Worm (Caenorhabditis elegans) whole organism, midembryonic: ENCODE results near the gene F46H5.4.
A peak's percentile ranks its signal among the peaks of the same experiment; 100 is the strongest.

Experiments used
- T22C8.4 ChIP-seq: fragments of 200-800 bp; sonication (Bioruptor generic); IDR thresholded peaks from 2 replicates; pipeline ENCODE4 v1.3.6; 2022; ENCODE audit warnings: missing genetic modification characterization, missing compliant biosample characterization
- cog-1 ChIP-seq: sonication (generic microtip); optimal IDR thresholded peaks from 2 replicates; lab custom pipeline; 2016; ENCODE audit warnings: missing genetic modification characterization, missing compliant biosample characterization
- flt-1 ChIP-seq: fragments of 200-800 bp; sonication (Bioruptor generic); IDR thresholded peaks from 2 replicates; pipeline ENCODE4 v1.3.6; 2022; ENCODE audit warnings: missing genetic modification characterization, missing compliant biosample characterization
- klf-2 ChIP-seq: fragments of 200-800 bp; sonication (Bioruptor generic); conservative IDR thresholded peaks from 2 replicates; pipeline ENCODE4 v1.3.6; 2022; ENCODE audit warnings: missing genetic modification reagents, missing genetic modification characterization, missing compliant biosample characterization
- med-1 ChIP-seq: sonication (generic microtip); optimal IDR thresholded peaks from 2 replicates; lab custom pipeline; 2017; ENCODE audit warnings: missing genetic modification characterization, mild to moderate bottlenecking, missing compliant biosample characterization, antibody characterized with exemption, missing genetic modification reagents; ENCODE audit not compliant: insufficient read depth
- ref-1 ChIP-seq: fragments of 200-800 bp; sonication (Bioruptor generic); conservative IDR thresholded peaks from 2 replicates; pipeline ENCODE4 v1.3.6; 2022; ENCODE audit warnings: missing genetic modification reagents, missing genetic modification characterization, missing compliant biosample characterization
- tab-1 ChIP-seq: fragments of 200-800 bp; sonication (Bioruptor generic); IDR thresholded peaks from 2 replicates; pipeline ENCODE4 v1.3.6; 2022; ENCODE audit warnings: missing genetic modification characterization, missing compliant biosample characterization
- ztf-23 ChIP-seq: fragments of 200-800 bp; sonication (Bioruptor generic); IDR thresholded peaks from 2 replicates; pipeline ENCODE4 v1.3.6; 2022; ENCODE audit warnings: missing genetic modification reagents, missing genetic modification characterization, missing compliant biosample characterization
- ztf-29 ChIP-seq: fragments of 200-800 bp; sonication (Bioruptor generic); IDR thresholded peaks from 2 replicates; pipeline ENCODE4 v1.3.6; 2022; ENCODE audit warnings: missing genetic modification reagents, missing genetic modification characterization, missing compliant biosample characterization

Gene F46H5.4

DNA sequence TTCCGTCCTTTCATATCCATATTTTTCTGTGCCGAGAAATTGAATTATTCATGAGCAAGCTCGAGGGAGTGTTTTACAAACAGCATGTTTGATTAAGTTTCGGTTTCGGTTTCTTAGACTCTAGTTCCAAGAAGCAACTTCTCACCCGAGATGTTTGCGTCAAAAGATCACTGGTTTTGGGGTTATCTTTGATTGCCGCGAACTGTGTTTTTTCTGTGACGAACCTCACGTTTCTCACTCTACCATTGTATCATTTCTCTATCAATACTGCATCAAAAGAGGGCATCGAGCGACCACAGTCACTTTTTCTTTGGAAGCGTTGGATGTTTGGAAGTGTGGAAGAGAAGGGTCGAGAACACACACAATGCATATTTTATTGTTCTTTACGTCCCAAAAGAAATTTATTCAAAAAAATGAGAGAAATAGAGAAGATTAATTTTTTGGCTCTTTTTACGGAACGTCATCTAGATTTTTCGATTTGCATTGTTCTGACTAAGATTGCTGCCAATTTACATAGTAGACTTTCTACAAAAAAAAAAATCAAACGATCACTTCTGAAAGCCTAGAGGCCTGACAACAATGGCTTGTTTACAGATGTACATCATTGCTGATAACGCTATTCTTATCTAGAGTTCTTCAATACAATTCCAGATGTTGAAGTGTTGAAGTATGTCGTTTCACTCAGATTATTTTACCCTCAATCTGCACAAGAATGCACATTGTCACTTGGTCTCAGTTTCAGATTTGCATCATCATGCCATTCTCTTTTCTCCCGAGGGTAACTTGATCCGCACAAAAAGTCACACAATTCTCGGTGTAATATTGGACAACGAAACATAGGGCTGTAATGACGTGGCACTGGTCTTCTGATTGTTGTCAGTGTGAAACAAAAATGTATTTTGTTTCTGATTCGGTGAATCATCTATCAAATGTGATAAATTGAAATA, 21.0 kb downstream of the F46H5.4 start:
- TF ChIP-seq ztf-29 (GFP tag; lab: Robert Waterston, UW) (no peak), klf-2 (GFP tag; lab: Robert Waterston, UW) (no peak), T22C8.4 (GFP tag; lab: Robert Waterston, UW) (no peak), ztf-23 (GFP tag; lab: Robert Waterston, UW) (no peak), cog-1 (tag; lab: Kevin White, UChicago) (no peak), ref-1 (GFP tag; lab: Robert Waterston, UW) (no peak), med-1 (GFP tag; lab: Kevin White, UChicago) (no peak), flt-1 (GFP tag; lab: Robert Waterston, UW) (no peak), tab-1 (no peak)

DNA sequence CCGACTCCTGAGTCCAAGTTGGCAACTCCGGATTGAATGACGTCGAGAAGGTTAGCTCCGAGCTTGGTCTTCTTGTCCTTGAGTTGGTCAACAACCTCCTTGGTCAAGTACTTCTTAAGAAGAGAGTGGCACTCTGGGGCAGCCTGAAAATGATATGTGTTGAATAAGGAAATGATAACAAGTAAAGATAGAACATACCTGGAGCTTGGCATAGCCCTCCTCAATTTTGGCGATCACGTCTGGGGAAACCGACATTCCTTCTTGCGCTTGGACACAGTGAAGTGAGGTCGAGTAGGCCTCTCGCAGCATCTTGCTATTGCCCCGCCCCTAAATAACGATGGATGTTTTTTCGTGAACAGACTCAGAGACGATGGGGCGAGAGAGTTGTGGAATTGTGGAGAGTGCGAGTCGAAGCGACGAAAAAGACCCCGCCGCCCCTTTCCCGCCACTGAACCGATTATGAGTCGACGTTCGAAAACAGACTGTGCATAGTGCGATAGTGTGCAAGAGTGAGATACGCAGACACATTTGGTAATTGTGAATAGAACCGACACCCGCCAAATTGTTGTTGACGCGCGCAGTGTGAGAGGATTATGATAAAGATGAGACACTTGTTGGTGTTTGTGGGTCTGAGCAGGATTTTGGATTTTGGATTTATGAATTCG, 22.1 kb downstream of the F46H5.4 start:
- TF ChIP-seq cog-1 (tag; lab: Kevin White, UChicago): peak; percentile 86
- TF ChIP-seq klf-2 (GFP tag; lab: Robert Waterston, UW): no peak
- no peak for TF ChIP-seq ztf-23 (GFP tag; lab: Robert Waterston, UW)

DNA sequence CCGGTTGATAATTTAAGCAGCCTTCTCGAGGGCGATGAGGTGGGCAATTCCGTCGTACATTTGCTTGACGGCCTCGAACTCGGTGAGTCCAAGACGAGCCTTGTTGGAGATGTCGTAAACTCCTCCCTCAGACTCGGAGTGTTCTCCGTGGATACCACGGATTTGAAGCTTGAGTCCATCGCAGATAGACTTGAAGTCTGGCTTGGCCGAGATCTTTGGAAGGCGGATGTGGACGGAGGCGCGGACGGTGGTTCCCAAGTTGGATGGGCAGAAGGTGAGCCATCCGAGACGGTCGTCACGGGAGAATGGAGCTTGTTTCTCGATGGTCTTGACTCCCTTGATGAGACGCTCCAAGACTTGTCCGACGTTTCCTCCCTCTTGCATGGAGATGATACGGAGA, 23.5 kb downstream of the F46H5.4 start:
- TF ChIP-seq T22C8.4 (GFP tag; lab: Robert Waterston, UW): no peak
- no peak for TF ChIP-seq tab-1
- no peak for TF ChIP-seq ref-1 (GFP tag; lab: Robert Waterston, UW)
- no peak for TF ChIP-seq ztf-29 (GFP tag; lab: Robert Waterston, UW)
- no peak for TF ChIP-seq med-1 (GFP tag; lab: Kevin White, UChicago)
- TF ChIP-seq flt-1 (GFP tag; lab: Robert Waterston, UW): 0 out of 2 replicates have a peak, but pooled peaks have one; percentile 23

DNA sequence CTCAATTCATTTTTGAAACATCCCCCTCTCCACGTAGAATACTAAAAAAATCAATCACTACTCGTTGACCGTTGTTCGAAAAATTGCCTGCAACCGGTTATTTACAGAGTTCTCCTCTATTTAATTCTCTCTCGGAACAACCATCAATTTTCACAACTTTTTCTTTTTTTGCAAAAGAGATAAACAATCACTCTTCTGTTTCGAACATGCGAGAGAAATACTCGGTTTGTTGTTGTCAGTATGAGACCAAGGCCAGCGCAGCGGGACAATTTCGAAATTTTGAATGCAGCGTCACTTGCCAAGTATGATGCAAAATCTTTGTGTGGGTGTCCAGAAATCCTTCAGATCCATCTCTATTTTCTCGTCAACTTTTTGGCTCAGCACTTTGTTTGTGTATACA, 24.1 kb downstream of the F46H5.4 start:
- no peak for TF ChIP-seq T22C8.4 (GFP tag; lab: Robert Waterston, UW)

DNA sequence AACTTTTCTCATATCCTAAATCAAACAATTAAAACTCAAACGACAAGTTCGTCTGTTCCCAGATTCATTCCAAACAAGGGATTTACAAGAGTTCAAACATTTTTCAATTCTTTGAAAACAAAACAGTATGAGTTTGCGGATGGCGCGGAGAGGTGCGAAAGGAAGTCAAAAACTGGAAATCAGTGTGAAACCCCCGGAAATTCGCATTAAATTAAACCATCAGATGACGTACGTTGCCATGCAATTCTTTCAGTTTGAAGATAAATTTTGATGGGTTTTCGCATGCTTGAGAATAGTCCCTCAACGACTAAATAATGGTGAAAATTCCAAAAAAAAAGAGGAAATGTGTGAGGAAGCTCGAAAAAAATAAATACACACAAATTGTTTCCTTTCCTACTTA, 25.1 kb downstream of the F46H5.4 start:
- TF ChIP-seq T22C8.4 (GFP tag; lab: Robert Waterston, UW) (no peak), cog-1 (tag; lab: Kevin White, UChicago) (no peak), flt-1 (GFP tag; lab: Robert Waterston, UW) (no peak), tab-1 (no peak), klf-2 (GFP tag; lab: Robert Waterston, UW) (no peak), med-1 (GFP tag; lab: Kevin White, UChicago) (no peak), ztf-23 (GFP tag; lab: Robert Waterston, UW) (no peak), ref-1 (GFP tag; lab: Robert Waterston, UW) (no peak), ztf-29 (GFP tag; lab: Robert Waterston, UW) (no peak)

- TF ChIP-seq cog-1 (tag; lab: Kevin White, UChicago) (no peak), T22C8.4 (GFP tag; lab: Robert Waterston, UW) (no peak), med-1 (GFP tag; lab: Kevin White, UChicago) (no peak), flt-1 (GFP tag; lab: Robert Waterston, UW) (no peak)
These were observed 29.4 kb downstream of the F46H5.4 start for ce11 chrX:7225028-7225427.

- TF ChIP-seq flt-1 (GFP tag; lab: Robert Waterston, UW): peak; percentile 56
- TF ChIP-seq cog-1 (tag; lab: Kevin White, UChicago): no peak
These were observed 29.9 kb downstream of the F46H5.4 start for ce11 chrX:7224510-7224909.

- TF ChIP-seq T22C8.4 (GFP tag; lab: Robert Waterston, UW): 0 out of 2 replicates have a peak, but pooled peaks have one; percentile 11
- TF ChIP-seq ztf-29 (GFP tag; lab: Robert Waterston, UW): no peak
These were observed 32.0 kb downstream of the F46H5.4 start for ce11 chrX:7222383-7222782.

ce11 chrX:7220209-7220608, 34.2 kb downstream of the F46H5.4 start:
- TF ChIP-seq cog-1 (tag; lab: Kevin White, UChicago): no peak

DNA sequence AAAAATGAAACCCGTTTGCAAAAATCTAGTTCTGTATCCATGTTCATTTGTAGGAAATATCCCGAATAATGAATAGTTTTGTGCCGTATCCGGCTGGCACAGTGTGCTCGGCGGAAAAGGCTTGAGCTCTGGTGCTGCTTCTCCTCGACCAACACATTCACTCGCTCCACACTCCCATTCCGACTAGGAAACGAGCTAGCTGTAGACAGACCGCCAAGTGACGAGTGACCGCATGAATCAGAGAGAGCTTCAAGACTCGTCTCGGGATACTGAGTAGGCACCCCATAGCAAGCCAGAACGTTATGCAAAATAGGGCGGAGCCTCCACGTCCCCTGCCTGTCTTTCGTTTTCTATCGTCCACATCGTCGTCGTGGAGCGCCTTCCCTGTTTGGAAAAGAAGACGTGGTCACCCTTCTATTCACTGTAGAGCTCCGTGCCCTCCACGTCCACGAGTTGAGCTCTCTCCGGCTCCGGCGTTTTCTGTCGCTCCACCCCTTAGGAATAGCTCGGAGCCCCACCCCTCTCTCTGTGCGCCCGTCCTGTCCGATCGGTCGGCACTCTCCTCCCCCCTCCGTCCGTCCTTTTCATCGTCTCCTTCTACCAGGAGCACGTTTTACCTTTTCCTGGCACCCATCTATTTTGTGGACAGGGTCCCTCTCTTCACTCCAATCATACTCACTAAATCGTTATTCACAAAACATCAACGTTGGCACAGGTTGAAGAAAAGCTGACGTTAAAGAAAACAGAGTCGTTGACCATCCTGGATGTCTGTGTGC, 36.5 kb downstream of the F46H5.4 start, which contains the start of gene syd-9:
TSS of gene syd-9 (plus strand) at position 394 of the 776 bp plus-strand sequence.
- TF ChIP-seq klf-2 (GFP tag; lab: Robert Waterston, UW) (no peak), tab-1 (no peak), ztf-23 (GFP tag; lab: Robert Waterston, UW) (no peak), med-1 (GFP tag; lab: Kevin White, UChicago) (no peak), cog-1 (tag; lab: Kevin White, UChicago) (no peak), ref-1 (GFP tag; lab: Robert Waterston, UW) (no peak), ztf-29 (GFP tag; lab: Robert Waterston, UW) (no peak), flt-1 (GFP tag; lab: Robert Waterston, UW) (no peak), T22C8.4 (GFP tag; lab: Robert Waterston, UW) (no peak)
